Worm (Caenorhabditis elegans) whole organism, L1 larva: ENCODE data around the gene T09B9.5.

Experiments used
- C04F5.9 ChIP-seq: sonication (generic microtip); optimal IDR thresholded peaks from 2 replicates; lab custom pipeline; 2016; ENCODE audit warnings: missing genetic modification characterization, missing compliant biosample characterization
- C16A3.4 ChIP-seq: fragments of 150-350 bp; optimal IDR thresholded peaks from 2 replicates; lab custom pipeline; 2014; ENCODE audit warnings: missing biosample characterization, missing genetic modification characterization
- Y116A8C.19 ChIP-seq: sonication (generic microtip); optimal IDR thresholded peaks from 2 replicates; lab custom pipeline; 2016; ENCODE audit warnings: missing compliant biosample characterization, missing genetic modification characterization, borderline replicate concordance
- alr-1 ChIP-seq: fragments of 200-800 bp; sonication (Bioruptor generic); optimal IDR thresholded peaks from 2 replicates; lab custom pipeline; 2018; ENCODE audit warnings: borderline replicate concordance, mild to moderate bottlenecking, missing genetic modification characterization, missing compliant biosample characterization
- aly-2 ChIP-seq: fragments of 150-350 bp; optimal IDR thresholded peaks from 2 replicates; lab custom pipeline; 2014; ENCODE audit warnings: missing biosample characterization, missing genetic modification characterization
- blmp-1 ChIP-seq: fragments of 150-350 bp; optimal IDR thresholded peaks from 2 replicates; lab custom pipeline; 2014; ENCODE audit warnings: missing biosample characterization, missing genetic modification characterization
- ceh-82 ChIP-seq, 3 experiments: fragments of 150-350 bp in 1 of 3; sonication (generic microtip) in 2 of 3; optimal IDR thresholded peaks; 2 replicates each; lab custom pipeline; 2014 to 2017; ENCODE audit warnings: missing biosample characterization in 3 of 3, missing genetic modification characterization in 3 of 3
- ceh-88 ChIP-seq: fragments of 200-800 bp; sonication (Bioruptor generic); IDR thresholded peaks from 2 replicates; pipeline ENCODE4 v1.3.6; 2022; ENCODE audit warnings: missing genetic modification characterization, missing compliant biosample characterization
- ceh-90 ChIP-seq: sonication (generic microtip); optimal IDR thresholded peaks from 2 replicates; lab custom pipeline; 2016; ENCODE audit warnings: missing genetic modification characterization, missing compliant biosample characterization
- ces-1 ChIP-seq: fragments of 150-350 bp; optimal IDR thresholded peaks from 2 replicates; lab custom pipeline; 2014; ENCODE audit warnings: missing biosample characterization, missing genetic modification reagents, missing genetic modification characterization
- dpl-1 ChIP-seq, 3 experiments: fragments of 150-350 bp in 2 of 3; sonication (generic microtip) in 1 of 3; optimal IDR thresholded peaks; 2 replicates each; lab custom pipeline; 2014 to 2017; ENCODE audit warnings: missing biosample characterization in 3 of 3, missing genetic modification characterization in 3 of 3, missing genetic modification reagents in 3 of 3
- dsc-1 ChIP-seq: sonication (generic microtip); optimal IDR thresholded peaks from 2 replicates; lab custom pipeline; 2016; ENCODE audit warnings: mild to moderate bottlenecking, missing genetic modification characterization, missing compliant biosample characterization
- efl-1 ChIP-seq, 4 experiments: fragments of 150-350 bp; optimal IDR thresholded peaks in 3 of 4; peaks in 1 of 4; 1 replicate in 1 of 4; 2 replicates in 3 of 4; lab custom pipeline; 2014; ENCODE audit warnings: missing biosample characterization in 2 of 4, missing genetic modification characterization in 2 of 4, missing genetic modification reagents in 2 of 4
- egl-13 ChIP-seq: sonication (generic microtip); optimal IDR thresholded peaks from 2 replicates; lab custom pipeline; 2016; ENCODE audit warnings: missing genotype, missing genetic modification reagents, missing genetic modification characterization, missing compliant biosample characterization
- ets-5 ChIP-seq: fragments of 200-800 bp; sonication (Bioruptor generic); IDR thresholded peaks from 2 replicates; pipeline ENCODE4 v1.3.6; 2022; ENCODE audit warnings: missing genetic modification characterization, missing compliant biosample characterization
- fkh-10 ChIP-seq: sonication (generic microtip); optimal IDR thresholded peaks from 2 replicates; lab custom pipeline; 2017; ENCODE audit warnings: missing biosample characterization, missing genetic modification reagents, missing genetic modification characterization
- fkh-8 ChIP-seq: sonication (generic microtip); optimal IDR thresholded peaks from 2 replicates; lab custom pipeline; 2016; ENCODE audit warnings: mild to moderate bottlenecking, missing genetic modification characterization, missing compliant biosample characterization
- hlh-17 ChIP-seq: fragments of 200-800 bp; sonication (Bioruptor generic); optimal IDR thresholded peaks from 2 replicates; lab custom pipeline; 2018; ENCODE audit warnings: missing genetic modification characterization, mild to moderate bottlenecking, missing compliant biosample characterization, moderate library complexity, borderline replicate concordance
- hpl-2 ChIP-seq: fragments of 150-350 bp; optimal IDR thresholded peaks from 2 replicates; lab custom pipeline; 2014; ENCODE audit warnings: missing biosample characterization, missing genetic modification reagents, missing genetic modification characterization
- irx-1 ChIP-seq: sonication (generic microtip); optimal IDR thresholded peaks from 2 replicates; lab custom pipeline; 2016; ENCODE audit warnings: missing genetic modification characterization, missing compliant biosample characterization
- jun-1 ChIP-seq: fragments of 150-350 bp; optimal IDR thresholded peaks from 2 replicates; lab custom pipeline; 2014; ENCODE audit warnings: missing biosample characterization, missing genetic modification reagents, missing genetic modification characterization
- lin-14 ChIP-seq: fragments of 200-800 bp; sonication (Bioruptor generic); optimal IDR thresholded peaks from 2 replicates; lab custom pipeline; 2018; ENCODE audit warnings: mild to moderate bottlenecking, missing genetic modification characterization, moderate library complexity, missing compliant biosample characterization
- lin-15B ChIP-seq: fragments of 150-350 bp; sonication (generic microtip); optimal IDR thresholded peaks from 3 replicates; lab custom pipeline; 2014; ENCODE audit warnings: missing biosample characterization, missing genetic modification characterization
- lin-35 ChIP-seq, 2 experiments: fragments of 150-350 bp; optimal IDR thresholded peaks; 2 replicates each; lab custom pipeline; 2014; ENCODE audit warnings: missing biosample characterization in 2 of 2, missing genetic modification characterization in 2 of 2, missing genetic modification reagents in 2 of 2
- lin-39 ChIP-seq: fragments of 150-350 bp; optimal IDR thresholded peaks from 2 replicates; lab custom pipeline; 2014; ENCODE audit warnings: missing biosample characterization, missing genetic modification reagents, missing genetic modification characterization
- lir-3 ChIP-seq: sonication (generic microtip); optimal IDR thresholded peaks from 2 replicates; lab custom pipeline; 2016; ENCODE audit warnings: mild to moderate bottlenecking, missing genetic modification characterization, moderate library complexity, missing compliant biosample characterization; ENCODE audit not compliant: poor library complexity
- lsy-2 ChIP-seq, 2 experiments: fragments of 150-350 bp; optimal IDR thresholded peaks; 2 replicates each; lab custom pipeline; 2014; ENCODE audit warnings: missing biosample characterization in 2 of 2, missing genetic modification characterization in 2 of 2
- mab-9 ChIP-seq: fragments of 200-800 bp; sonication (Bioruptor generic); IDR thresholded peaks from 2 replicates; pipeline ENCODE4 v1.3.6; 2022; ENCODE audit warnings: missing genetic modification reagents, missing genetic modification characterization, missing compliant biosample characterization
- mef-2 ChIP-seq: fragments of 150-350 bp; optimal IDR thresholded peaks from 2 replicates; lab custom pipeline; 2014; ENCODE audit warnings: missing biosample characterization, missing genetic modification characterization
- mep-1 ChIP-seq: fragments of 150-350 bp; optimal IDR thresholded peaks from 2 replicates; lab custom pipeline; 2014; ENCODE audit warnings: missing biosample characterization, missing genetic modification characterization
- nhr-11 ChIP-seq: fragments of 150-350 bp; optimal IDR thresholded peaks from 2 replicates; lab custom pipeline; 2014; ENCODE audit warnings: missing biosample characterization, missing genetic modification characterization
- nhr-12 ChIP-seq: sonication (generic microtip); optimal IDR thresholded peaks from 2 replicates; lab custom pipeline; 2017; ENCODE audit warnings: missing biosample characterization, missing genetic modification characterization
- nhr-19 ChIP-seq: fragments of 200-800 bp; sonication (Bioruptor generic); conservative IDR thresholded peaks from 2 replicates; pipeline ENCODE4 v1.3.6; 2022; ENCODE audit warnings: missing genetic modification characterization, missing compliant biosample characterization
- nhr-237 ChIP-seq: fragments of 150-350 bp; optimal IDR thresholded peaks from 2 replicates; lab custom pipeline; 2014; ENCODE audit warnings: missing biosample characterization, missing genetic modification characterization
- nhr-47 ChIP-seq: sonication (generic microtip); optimal IDR thresholded peaks from 2 replicates; lab custom pipeline; 2016; ENCODE audit warnings: mild to moderate bottlenecking, missing genetic modification characterization, moderate library complexity, missing compliant biosample characterization
- nhr-71 ChIP-seq: sonication (generic microtip); optimal IDR thresholded peaks from 2 replicates; lab custom pipeline; 2016; ENCODE audit warnings: mild to moderate bottlenecking, missing genetic modification characterization, moderate library complexity, missing compliant biosample characterization
- nhr-77 ChIP-seq: fragments of 150-350 bp; optimal IDR thresholded peaks from 2 replicates; lab custom pipeline; 2014; ENCODE audit warnings: missing biosample characterization, missing genetic modification characterization
- pax-3 ChIP-seq: fragments of 200-800 bp; sonication (Bioruptor generic); optimal IDR thresholded peaks from 2 replicates; lab custom pipeline; 2018; ENCODE audit warnings: mild to moderate bottlenecking, missing genetic modification characterization, moderate library complexity, missing compliant biosample characterization
- rnt-1 ChIP-seq: sonication (generic microtip); optimal IDR thresholded peaks from 2 replicates; lab custom pipeline; 2016; ENCODE audit warnings: mild to moderate bottlenecking, missing genetic modification characterization, moderate library complexity, missing compliant biosample characterization
- skn-1 ChIP-seq: fragments of 150-350 bp; optimal IDR thresholded peaks from 2 replicates; lab custom pipeline; 2014; ENCODE audit warnings: missing biosample characterization, missing genetic modification characterization
- snpc-4 ChIP-seq: fragments of 150-350 bp; optimal IDR thresholded peaks from 2 replicates; lab custom pipeline; 2014; ENCODE audit warnings: missing biosample characterization, missing genetic modification characterization
- snu-23 ChIP-seq: sonication (generic microtip); optimal IDR thresholded peaks from 2 replicates; lab custom pipeline; 2016; ENCODE audit warnings: missing genetic modification characterization, missing compliant biosample characterization
- sup-37 ChIP-seq: fragments of 200-800 bp; sonication (Bioruptor generic); optimal IDR thresholded peaks from 2 replicates; lab custom pipeline; 2018; ENCODE audit warnings: mild to moderate bottlenecking, missing genetic modification characterization, missing compliant biosample characterization
- swsn-7 ChIP-seq: sonication (generic microtip); optimal IDR thresholded peaks from 2 replicates; lab custom pipeline; 2016; ENCODE audit warnings: missing genetic modification characterization, missing compliant biosample characterization
- unc-30 ChIP-seq: sonication (generic microtip); optimal IDR thresholded peaks from 2 replicates; lab custom pipeline; 2017; ENCODE audit warnings: missing biosample characterization, missing genetic modification characterization
- unc-98 ChIP-seq: fragments of 200-800 bp; sonication (Bioruptor generic); IDR thresholded peaks from 2 replicates; pipeline ENCODE4 v1.3.6; 2022; ENCODE audit warnings: missing genetic modification characterization, missing compliant biosample characterization
- vab-15 ChIP-seq: sonication (generic microtip); optimal IDR thresholded peaks from 2 replicates; lab custom pipeline; 2017; ENCODE audit warnings: missing genotype, mild to moderate bottlenecking, missing genetic modification characterization, missing compliant biosample characterization
- xbp-1 ChIP-seq: sonication (generic microtip); optimal IDR thresholded peaks from 2 replicates; lab custom pipeline; 2016; ENCODE audit warnings: missing genetic modification characterization, missing compliant biosample characterization
- zip-4 ChIP-seq: fragments of 200-800 bp; sonication (Bioruptor generic); optimal IDR thresholded peaks from 2 replicates; lab custom pipeline; 2018; ENCODE audit warnings: mild to moderate bottlenecking, missing genetic modification characterization, moderate library complexity, missing compliant biosample characterization

Gene T09B9.5

ce11 chrX:9822173-9822572 is 44.6 kb downstream of the T09B9.5 start, which contains the start of gene dpy-22:
dpy-22 (minus strand) TSS chrX:9822273.
- no peak for TF ChIP-seq lin-35 (GFP tag; optimal IDR thresholded peaks at IDR 0.05; lab: Kevin White, UChicago)
- no peak for TF ChIP-seq vab-15 (tag; lab: Kevin White, UChicago)
- TF ChIP-seq fkh-8 = no peak
- TF ChIP-seq mef-2 = no peak
- TF ChIP-seq ceh-82 (tag; optimal IDR thresholded peaks at IDR 0.05; lab: Kevin White, UChicago) = no peak
- TF ChIP-seq ceh-88 (GFP tag; lab: Robert Waterston, UW) = no peak
- no peak for TF ChIP-seq nhr-237 (tag; lab: Kevin White, UChicago)
- TF ChIP-seq nhr-77 = no peak

ce11 chrX:9822606-9823264 is 45.2 kb downstream of the T09B9.5 start:
- TF ChIP-seq hpl-2 (GFP tag; lab: Kevin White, UChicago) (no peak), C16A3.4 (tag; lab: Kevin White, UChicago) (peak; percentile 31), xbp-1 (peak; percentile 54), blmp-1 (tag; lab: Kevin White, UChicago) (peak; percentile 56), ets-5 (no peak), hlh-17 (GFP tag; lab: Kevin White, UChicago) (no peak), ces-1 (no peak), zip-4 (no peak), nhr-47 (tag; lab: Kevin White, UChicago) (peak; percentile 29), lin-15B (no peak), ceh-90 (tag; lab: Kevin White, UChicago) (no peak), dsc-1 (tag; lab: Kevin White, UChicago) (peak; percentile 25), nhr-19 (peak; percentile 25; the same call in 1 of the 2 replicates), nhr-12 (tag; lab: Kevin White, UChicago) (no peak), alr-1 (no peak), mep-1 (tag; lab: Kevin White, UChicago) (peak; percentile 62), dpl-1 (GFP tag; optimal IDR thresholded peaks at IDR 0.05; lab: Kevin White, UChicago) (peak in 1 of 3 experiments; percentile 5), swsn-7 (peak; percentile 50), egl-13 (tag; lab: Kevin White, UChicago) (no peak), unc-98 (GFP tag; lab: Robert Waterston, UW) (no peak), jun-1 (tag; lab: Kevin White, UChicago) (peak; percentile 71), snu-23 (GFP tag; lab: Kevin White, UChicago) (peak; percentile 76), mab-9 (GFP tag; lab: Robert Waterston, UW) (no peak), ceh-82 (tag; optimal IDR thresholded peaks at IDR 0.05; lab: Kevin White, UChicago) (peak in 1 of 3 experiments; percentile 3), ceh-88 (GFP tag; lab: Robert Waterston, UW) (no peak), lin-14 (GFP tag; lab: Kevin White, UChicago) (peak; percentile 89), efl-1 (optimal IDR thresholded peaks at IDR 0.05; lab: Kevin White, UChicago) (peak in 1 of 2 experiments; percentile 51), efl-1 (GFP tag; optimal IDR thresholded peaks at IDR 0.05 in 1 of 2; lab: Kevin White, UChicago) (peak in 1 of 2 experiments; percentile 47), sup-37 (no peak), fkh-10 (GFP tag; lab: Kevin White, UChicago) (no peak), C04F5.9 (tag; lab: Kevin White, UChicago) (no peak), lin-35 (GFP tag; optimal IDR thresholded peaks at IDR 0.05; lab: Kevin White, UChicago) (peak; percentile 36 to 60), nhr-71 (tag; lab: Kevin White, UChicago) (peak; percentile 71), lir-3 (peak; percentile 55), lsy-2 (tag; optimal IDR thresholded peaks at IDR 0.05; lab: Kevin White, UChicago) (peak; percentile 27 to 67), pax-3 (tag; lab: Kevin White, UChicago) (no peak), aly-2 (tag; lab: Kevin White, UChicago) (no peak), irx-1 (tag; lab: Kevin White, UChicago) (no peak), snpc-4 (tag; lab: Kevin White, UChicago) (no peak), rnt-1 (peak; percentile 60), nhr-11 (no peak), Y116A8C.19 (tag; lab: Kevin White, UChicago) (no peak), unc-30 (no peak), skn-1 (tag; lab: Kevin White, UChicago) (peak; percentile 90), lin-39 (tag; lab: Kevin White, UChicago) (no peak)
